Fruit fly (Drosophila melanogaster): ENCODE data around the gene CG12684.

CG12684 gene

dm6 chrX:4553999-4554398, 17.7 kb downstream of the CG12684 start, which contains the start of gene CG11444 (continued):
- no peak for TF ChIP-seq aop (GFP tag; IDR thresholded peaks at IDR 0.05)
- peak; percentile 58 for TF ChIP-seq luna (GFP tag; optimal IDR thresholded peaks at IDR 0.05)
- TF ChIP-seq Dp (GFP tag; optimal IDR thresholded peaks at IDR 0.05), result peak; percentile 91
- peak; percentile 59 for TF ChIP-seq CG8290 (GFP tag; optimal IDR thresholded peaks at IDR 0.05)
- TF ChIP-seq CG8290 (tag; optimal IDR thresholded peaks at IDR 0.05), result peak in 1 of 2 experiments; percentile 89
- peak; percentile 50 for TF ChIP-seq lbe (GFP tag; optimal IDR thresholded peaks at IDR 0.05)
- no peak for TF ChIP-seq CG12744 (GFP tag; optimal IDR thresholded peaks at IDR 0.05)
- TF ChIP-seq CG10321 (GFP tag; IDR thresholded peaks at IDR 0.05), result no peak
- peak; percentile 94 for TF ChIP-seq Med (GFP tag)
- peak; percentile 87 for TF ChIP-seq Ets97D (GFP tag; optimal IDR thresholded peaks at IDR 0.05)
- TF ChIP-seq CG13775 (GFP tag; optimal IDR thresholded peaks at IDR 0.05), result no peak
- TF ChIP-seq CG13296 (GFP tag; optimal IDR thresholded peaks at IDR 0.05), result no peak
- peak; percentile 68 for TF ChIP-seq sob (GFP tag; IDR thresholded peaks at IDR 0.05)
- TF ChIP-seq dm (GFP tag; optimal IDR thresholded peaks at IDR 0.05), result peak; percentile 69
- TF ChIP-seq pho (GFP tag; optimal IDR thresholded peaks at IDR 0.05), result peak; percentile 45
- peak; percentile 32 for TF ChIP-seq HLH54F (GFP tag; optimal IDR thresholded peaks at IDR 0.05)
- no peak for TF ChIP-seq CG3065 (GFP tag; optimal IDR thresholded peaks at IDR 0.05)
- TF ChIP-seq dimm (GFP tag; IDR thresholded peaks at IDR 0.05), result no peak
- TF ChIP-seq ems (GFP tag; optimal IDR thresholded peaks at IDR 0.05), result peak; percentile 48
- no peak for TF ChIP-seq ewg (GFP tag; optimal IDR thresholded peaks at IDR 0.05)
- no peak for TF ChIP-seq br (optimal IDR thresholded peaks at IDR 0.05)
- no peak for TF ChIP-seq CG4707 (GFP tag; optimal IDR thresholded peaks at IDR 0.05)
- no peak for TF ChIP-seq nau (GFP tag; optimal IDR thresholded peaks at IDR 0.05)
- peak; percentile 70; the same call in 2 of the 3 replicates for TF ChIP-seq ci (GFP tag; IDR thresholded peaks at IDR 0.05)
- no peak for TF ChIP-seq CG12769 (tag; optimal IDR thresholded peaks at IDR 0.05)
- no peak for TF ChIP-seq fd102C (GFP tag; optimal IDR thresholded peaks at IDR 0.05)
- no peak for TF ChIP-seq Bteb2 (GFP tag; optimal IDR thresholded peaks at IDR 0.05)
- no peak for TF ChIP-seq Oli (tag; optimal IDR thresholded peaks at IDR 0.05)
- peak; percentile 9 for TF ChIP-seq unpg (GFP tag; optimal IDR thresholded peaks at IDR 0.05)
- no peak for TF ChIP-seq Gug (GFP tag; IDR thresholded peaks at IDR 0.05)
- TF ChIP-seq ash1 (GFP tag; optimal IDR thresholded peaks at IDR 0.05), result no peak
- TF ChIP-seq CG7372 (GFP tag; IDR thresholded peaks at IDR 0.05), result no peak
- TF ChIP-seq ase (GFP tag; IDR thresholded peaks at IDR 0.05), result no peak
- no peak for TF ChIP-seq CG8359 (GFP tag; optimal IDR thresholded peaks at IDR 0.05; ENCODE audit: borderline replicate concordance)
- no peak for TF ChIP-seq Sry-β (GFP tag; optimal IDR thresholded peaks at IDR 0.05)
- no peak; the same call in 2 of the 3 replicates for TF ChIP-seq croc (GFP tag; conservative IDR thresholded peaks at IDR 0.05)
- TF ChIP-seq CG11504 (tag; optimal IDR thresholded peaks at IDR 0.05), result no peak
- peak; percentile 17 for TF ChIP-seq ind (GFP tag; optimal IDR thresholded peaks at IDR 0.05)
- TF ChIP-seq CG11085 (GFP tag; IDR thresholded peaks at IDR 0.05), result no peak
- TF ChIP-seq crc (GFP tag; optimal IDR thresholded peaks at IDR 0.05), result no peak
- TF ChIP-seq CG3726 (GFP tag; IDR thresholded peaks at IDR 0.05), result no peak
- no peak for TF ChIP-seq CG1792 (GFP tag; optimal IDR thresholded peaks at IDR 0.05)
- TF ChIP-seq ato (GFP tag; IDR thresholded peaks at IDR 0.05; ENCODE audit: partially characterized antibody), result no peak
- TF ChIP-seq Doc2 (GFP tag; IDR thresholded peaks at IDR 0.05), result no peak
- TF ChIP-seq CG3847 (GFP tag; IDR thresholded peaks at IDR 0.05), result peak; percentile 76
- peak; percentile 48 for TF ChIP-seq CoRest (tag; optimal IDR thresholded peaks at IDR 0.05)
- TF ChIP-seq CG11247 (GFP tag; IDR thresholded peaks at IDR 0.05), result peak; percentile 26; the same call in 1 of the 2 replicates
- TF ChIP-seq da (GFP tag; optimal IDR thresholded peaks at IDR 0.05), result peak; percentile 20
- no peak; the same call in 1 of the 2 replicates for TF ChIP-seq tna (GFP tag; IDR thresholded peaks at IDR 0.05; ENCODE audit: partially characterized antibody)
- no peak for TF ChIP-seq CG10462 (GFP tag; optimal IDR thresholded peaks at IDR 0.05)
- TF ChIP-seq HLH3B (GFP tag; IDR thresholded peaks at IDR 0.05), result no peak
- TF ChIP-seq Asciz (GFP tag; optimal IDR thresholded peaks at IDR 0.05), result no peak
- TF ChIP-seq vfl (GFP tag; optimal IDR thresholded peaks at IDR 0.05), result peak; percentile 50

Data from whole organism, embryonic.